Worm (Caenorhabditis elegans): ENCODE measurements around the gene acr-16.

The acr-16 gene

ce11 chrV:8608483-8608882 lies 47.5 kb downstream of the acr-16 start:
- TF ChIP-seq lin-35 (GFP tag; optimal IDR thresholded peaks at IDR 0.05) (no peak), efl-1 (optimal IDR thresholded peaks at IDR 0.05) (no peak), efl-1 (GFP tag; optimal IDR thresholded peaks at IDR 0.05 in 1 of 2) (peak in 1 of 2 experiments; percentile 50)

- TF ChIP-seq unc-98 (GFP tag; IDR thresholded peaks at IDR 0.05) (no peak), lin-14 (GFP tag; optimal IDR thresholded peaks at IDR 0.05) (peak; percentile 79), mef-2 (tag; optimal IDR thresholded peaks at IDR 0.05) (no peak), unc-130 (tag; optimal IDR thresholded peaks at IDR 0.05) (no peak), efl-3 (GFP tag; optimal IDR thresholded peaks at IDR 0.05) (no peak), pax-3 (tag; optimal IDR thresholded peaks at IDR 0.05) (no peak), Y116A8C.19 (tag; optimal IDR thresholded peaks at IDR 0.05; ENCODE audit: borderline replicate concordance) (no peak), pag-3 (tag; optimal IDR thresholded peaks at IDR 0.05; ENCODE audit: borderline replicate concordance, insufficient read depth) (no peak), jun-1 (tag; optimal IDR thresholded peaks at IDR 0.05) (no peak), fkh-8 (tag; optimal IDR thresholded peaks at IDR 0.05) (peak; percentile 42), pqm-1 (tag; optimal IDR thresholded peaks at IDR 0.05) (no peak), C16A3.4 (tag; optimal IDR thresholded peaks at IDR 0.05) (no peak), nhr-19 (GFP tag; conservative IDR thresholded peaks at IDR 0.05) (no peak), aly-2 (tag; optimal IDR thresholded peaks at IDR 0.05) (no peak), ztf-11 (tag; optimal IDR thresholded peaks at IDR 0.05) (no peak), elt-2 (tag; optimal IDR thresholded peaks at IDR 0.05) (no peak), unc-86 (tag; optimal IDR thresholded peaks at IDR 0.05) (no peak), hlh-17 (GFP tag; optimal IDR thresholded peaks at IDR 0.05; ENCODE audit: borderline replicate concordance) (no peak), lin-39 (tag; optimal IDR thresholded peaks at IDR 0.05) (no peak), unc-30 (tag; optimal IDR thresholded peaks at IDR 0.05) (no peak), ets-5 (GFP tag; IDR thresholded peaks at IDR 0.05) (no peak), fkh-10 (GFP tag; optimal IDR thresholded peaks at IDR 0.05) (no peak), ceh-82 (tag; optimal IDR thresholded peaks at IDR 0.05) (peak in 1 of 3 experiments; percentile 21), snpc-4 (tag; optimal IDR thresholded peaks at IDR 0.05) (no peak), snu-23 (GFP tag; optimal IDR thresholded peaks at IDR 0.05) (no peak), mdl-1 (tag; optimal IDR thresholded peaks at IDR 0.05) (peak in 1 of 2 experiments; percentile 21), nhr-76 (tag; optimal IDR thresholded peaks at IDR 0.05) (no peak), zag-1 (tag; optimal IDR thresholded peaks at IDR 0.05) (no peak), unc-62 (GFP tag; optimal IDR thresholded peaks at IDR 0.05) (no peak), dpl-1 (GFP tag; optimal IDR thresholded peaks at IDR 0.05) (no peak), egl-13 (tag; optimal IDR thresholded peaks at IDR 0.05) (no peak), nhr-77 (tag; optimal IDR thresholded peaks at IDR 0.05) (no peak), nhr-47 (tag; optimal IDR thresholded peaks at IDR 0.05) (peak; percentile 19), hpl-2 (GFP tag; optimal IDR thresholded peaks at IDR 0.05) (no peak), F16B12.6 (tag; optimal IDR thresholded peaks at IDR 0.05) (no peak), efl-1 (optimal IDR thresholded peaks at IDR 0.05) (no peak), efl-1 (GFP tag; optimal IDR thresholded peaks at IDR 0.05 in 1 of 2) (no peak), mab-9 (GFP tag; IDR thresholded peaks at IDR 0.05) (no peak), mep-1 (tag; optimal IDR thresholded peaks at IDR 0.05) (no peak), tbx-2 (tag; optimal IDR thresholded peaks at IDR 0.05) (no peak), ceh-88 (GFP tag; IDR thresholded peaks at IDR 0.05) (no peak), C04F5.9 (tag; optimal IDR thresholded peaks at IDR 0.05) (no peak), skn-1 (tag; optimal IDR thresholded peaks at IDR 0.05) (no peak), xbp-1 (tag; optimal IDR thresholded peaks at IDR 0.05) (peak; percentile 7), hlh-4 (tag; optimal IDR thresholded peaks at IDR 0.05) (no peak), vab-15 (tag; optimal IDR thresholded peaks at IDR 0.05) (no peak), lsy-2 (tag; optimal IDR thresholded peaks at IDR 0.05) (peak in 1 of 2 experiments; percentile 22), blmp-1 (tag; optimal IDR thresholded peaks at IDR 0.05) (peak; percentile 13), grh-1 (GFP tag; IDR thresholded peaks at IDR 0.05) (no peak)
Observed at ce11 chrV:8609776-8610529, 48.9 kb downstream of the acr-16 start.
